Worm (Caenorhabditis elegans): ENCODE measurements around the gene ucr-2.3.

ucr-2.3 gene

DNA sequence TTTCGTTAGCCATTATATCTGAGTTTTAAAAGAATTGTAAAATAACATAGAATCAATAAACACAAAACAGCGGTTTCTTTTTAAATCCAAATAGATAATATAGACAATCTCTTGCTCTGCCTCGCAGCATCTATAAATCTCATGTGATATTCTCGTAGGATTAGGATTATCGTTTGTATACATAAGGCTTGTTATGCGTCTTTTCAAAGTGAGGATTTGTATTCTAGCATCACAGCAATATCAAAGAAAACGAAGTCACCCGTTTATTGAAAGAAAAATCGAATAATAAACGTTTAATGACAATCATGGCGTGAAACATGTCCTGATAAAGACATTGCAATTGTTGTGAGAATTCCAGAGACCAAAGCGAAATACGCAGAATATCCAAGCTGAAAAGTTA lies 7.3 kb upstream of the ucr-2.3 start, which contains the start of the genes T24C4.3 and clc-20:
Gene T24C4.3, minus strand, starts transcription at position 101 of the 400 bp plus-strand sequence.
Gene clc-20, plus strand, starts transcription at position 211 of the 400 bp plus-strand sequence.
- TF ChIP-seq unc-39 (tag; optimal IDR thresholded peaks at IDR 0.05) (no peak), ces-1 (GFP tag; optimal IDR thresholded peaks at IDR 0.05) (no peak), mep-1 (tag; optimal IDR thresholded peaks at IDR 0.05) (no peak), ham-2 (GFP tag; optimal IDR thresholded peaks at IDR 0.05) (no peak), elt-1 (tag; optimal IDR thresholded peaks at IDR 0.05; ENCODE audit: borderline replicate concordance, insufficient read depth) (no peak), cnd-1 (tag; optimal IDR thresholded peaks at IDR 0.05) (no peak), pha-4 (tag; optimal IDR thresholded peaks at IDR 0.05) (no peak), mab-5 (tag; optimal IDR thresholded peaks at IDR 0.05) (no peak), ceh-39 (tag; optimal IDR thresholded peaks at IDR 0.05) (no peak), blmp-1 (tag; optimal IDR thresholded peaks at IDR 0.05) (no peak), M03D4.4 (tag; optimal IDR thresholded peaks at IDR 0.05) (no peak), snpc-4 (tag; optimal IDR thresholded peaks at IDR 0.05) (no peak), lin-13 (tag; optimal IDR thresholded peaks at IDR 0.05) (no peak), hlh-1 (tag; optimal IDR thresholded peaks at IDR 0.05) (no peak), ceh-43 (GFP tag; optimal IDR thresholded peaks at IDR 0.05) (no peak), zip-8 (tag; optimal IDR thresholded peaks at IDR 0.05) (no peak), lin-32 (GFP tag; optimal IDR thresholded peaks at IDR 0.05) (no peak)

- TF ChIP-seq zip-8 (tag; optimal IDR thresholded peaks at IDR 0.05) (no peak), unc-39 (tag; optimal IDR thresholded peaks at IDR 0.05) (no peak), tbx-8 (GFP tag; optimal IDR thresholded peaks at IDR 0.05) (no peak), sem-2 (GFP tag; optimal IDR thresholded peaks at IDR 0.05) (no peak), mep-1 (tag; optimal IDR thresholded peaks at IDR 0.05) (no peak), unc-120 (tag; optimal IDR thresholded peaks at IDR 0.05; ENCODE audit: poor library complexity, severe bottlenecking) (no peak), mab-5 (tag; optimal IDR thresholded peaks at IDR 0.05) (no peak), pha-4 (tag; optimal IDR thresholded peaks at IDR 0.05) (no peak)
Measured at ce11 chrIII:873432-873831, 6.2 kb upstream of the ucr-2.3 start, which contains the start of gene clc-19. Gene clc-19 (minus strand): TSS chrIII:873566.

DNA sequence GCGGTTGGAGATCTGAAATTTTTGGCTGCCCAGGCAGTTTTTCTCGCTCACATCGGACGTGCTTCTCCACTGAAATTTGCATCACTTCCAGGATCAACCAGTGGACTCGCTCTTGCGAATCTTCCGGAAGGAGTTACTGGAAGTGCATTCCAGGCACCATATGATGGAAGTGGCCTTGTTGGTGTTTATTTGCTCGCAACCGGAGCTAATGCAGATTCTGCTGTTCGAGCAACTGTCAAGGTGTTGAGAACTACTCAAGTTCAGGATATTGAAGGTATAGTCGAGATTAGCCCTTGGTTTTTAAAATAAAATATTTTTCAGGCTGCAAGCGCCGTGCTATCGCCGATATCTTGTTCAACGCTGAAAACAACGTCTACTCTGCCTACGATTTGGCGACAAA lies 1.2 kb downstream of the ucr-2.3 start:
- no peak for TF ChIP-seq sem-2 (GFP tag; optimal IDR thresholded peaks at IDR 0.05)
- TF ChIP-seq flh-1 (GFP tag; optimal IDR thresholded peaks at IDR 0.05), result no peak
- no peak for TF ChIP-seq lsy-2 (tag; optimal IDR thresholded peaks at IDR 0.05)
- TF ChIP-seq lin-32 (GFP tag; optimal IDR thresholded peaks at IDR 0.05), result no peak
- no peak for TF ChIP-seq unc-62 (GFP tag; optimal IDR thresholded peaks at IDR 0.05)

- no peak for TF ChIP-seq ceh-83 (GFP tag; optimal IDR thresholded peaks at IDR 0.05)
- TF ChIP-seq lsy-2 (tag; optimal IDR thresholded peaks at IDR 0.05), result no peak
- no peak for TF ChIP-seq mep-1 (tag; optimal IDR thresholded peaks at IDR 0.05)
- no peak for TF ChIP-seq nhr-76 (tag; optimal IDR thresholded peaks at IDR 0.05)
- TF ChIP-seq elt-3 (tag; optimal IDR thresholded peaks at IDR 0.05), result no peak
- no peak for TF ChIP-seq bed-3 (GFP tag; optimal IDR thresholded peaks at IDR 0.05)
- no peak for TF ChIP-seq nhr-2 (tag; optimal IDR thresholded peaks at IDR 0.05)
- TF ChIP-seq hlh-1 (tag; optimal IDR thresholded peaks at IDR 0.05), result no peak
- TF ChIP-seq ces-1 (GFP tag; optimal IDR thresholded peaks at IDR 0.05), result no peak
- no peak for TF ChIP-seq drap-1 (GFP tag; optimal IDR thresholded peaks at IDR 0.05)
- TF ChIP-seq unc-62 (GFP tag; optimal IDR thresholded peaks at IDR 0.05), result no peak
- no peak for TF ChIP-seq unc-39 (tag; optimal IDR thresholded peaks at IDR 0.05)
- TF ChIP-seq mls-2 (tag; optimal IDR thresholded peaks at IDR 0.05), result no peak
- no peak for TF ChIP-seq mab-5 (tag; optimal IDR thresholded peaks at IDR 0.05)
- TF ChIP-seq nhr-237 (tag; optimal IDR thresholded peaks at IDR 0.05), result no peak
- TF ChIP-seq blmp-1 (tag; optimal IDR thresholded peaks at IDR 0.05), result no peak
Measured at ce11 chrIII:881460-881859, 1.8 kb downstream of the ucr-2.3 start.

ce11 chrIII:883595-883994 lies 3.9 kb downstream of the ucr-2.3 start:
- TF ChIP-seq unc-120 (tag; optimal IDR thresholded peaks at IDR 0.05; ENCODE audit: poor library complexity, severe bottlenecking) (no peak), sptf-1 (tag; optimal IDR thresholded peaks at IDR 0.05) (no peak), M03D4.4 (tag; optimal IDR thresholded peaks at IDR 0.05) (no peak), elt-1 (tag; optimal IDR thresholded peaks at IDR 0.05; ENCODE audit: borderline replicate concordance, insufficient read depth) (no peak), nhr-2 (tag; optimal IDR thresholded peaks at IDR 0.05) (no peak)

Data from whole organism, mixed stage, embryonic.